Fruit fly (Drosophila melanogaster): Measurements from ENCODE around the gene Pus10.

The Pus10 gene

dm6 chr2L:136747-137709 is 18.1 kb downstream of the Pus10 start:
- TF ChIP-seq sug (tag; optimal IDR thresholded peaks at IDR 0.05), result peak; percentile 69
- TF ChIP-seq CG2202 (tag; optimal IDR thresholded peaks at IDR 0.05), result no peak
- peak; percentile 16 for TF ChIP-seq caup (GFP tag; optimal IDR thresholded peaks at IDR 0.05; ENCODE audit: severe bottlenecking)
- TF ChIP-seq CG17359 (tag; optimal IDR thresholded peaks at IDR 0.05), result no peak
- peak in 1 of 2 experiments; percentile 55 for TF ChIP-seq Hr78 (GFP tag; optimal IDR thresholded peaks at IDR 0.05)
- TF ChIP-seq cwo (GFP tag; optimal IDR thresholded peaks at IDR 0.05), result peak; percentile 35
- TF ChIP-seq gfzf (GFP tag; optimal IDR thresholded peaks at IDR 0.05), result no peak
- TF ChIP-seq CG7987 (GFP tag; optimal IDR thresholded peaks at IDR 0.05), result peak; percentile 79
- TF ChIP-seq gce (GFP tag; IDR thresholded peaks at IDR 0.05), result 0 out of 3 replicates have a peak, but pooled peaks have one; percentile 26
- TF ChIP-seq tna (GFP tag; IDR thresholded peaks at IDR 0.05; ENCODE audit: partially characterized antibody), result 0 out of 2 replicates have a peak, but pooled peaks have one; percentile 14
- peak; percentile 14; the same call in 1 of the 2 replicates for TF ChIP-seq CG3847 (GFP tag; IDR thresholded peaks at IDR 0.05)
- peak; percentile 64 for TF ChIP-seq sens (GFP tag)
- peak; percentile 82 for TF ChIP-seq mirr (GFP tag; optimal IDR thresholded peaks at IDR 0.05)
- peak; percentile 65 for TF ChIP-seq Ets65A (GFP tag)
- peak; percentile 67 for TF ChIP-seq grn (GFP tag; optimal IDR thresholded peaks at IDR 0.05)
- TF ChIP-seq CG1024 (GFP tag; IDR thresholded peaks at IDR 0.05), result 0 out of 2 replicates have a peak, but pooled peaks have one; percentile 9
- TF ChIP-seq CG14710 (tag; optimal IDR thresholded peaks at IDR 0.05), result no peak
- no peak for TF ChIP-seq Dbx (GFP tag; IDR thresholded peaks at IDR 0.05)
- 0 out of 3 replicates have a peak, but pooled peaks have one; percentile 13 for TF ChIP-seq dysf (GFP tag; IDR thresholded peaks at IDR 0.05)
- TF ChIP-seq Pdp1 (GFP tag; optimal IDR thresholded peaks at IDR 0.05), result peak in 1 of 2 experiments; percentile 71
- no peak for TF ChIP-seq Dp (GFP tag; optimal IDR thresholded peaks at IDR 0.05)
- 0 out of 2 replicates have a peak, but pooled peaks have one; percentile 22 for TF ChIP-seq CG5953 (GFP tag; IDR thresholded peaks at IDR 0.05)
- no peak for TF ChIP-seq CG6791 (GFP tag; IDR thresholded peaks at IDR 0.05; ENCODE audit: partially characterized antibody)
- TF ChIP-seq chinmo (GFP tag; IDR thresholded peaks at IDR 0.05; ENCODE audit: partially characterized antibody), result no peak
- 0 out of 3 replicates have a peak, but pooled peaks have one; percentile 58 for TF ChIP-seq so (GFP tag; IDR thresholded peaks at IDR 0.05)
- no peak for TF ChIP-seq tgo (GFP tag; IDR thresholded peaks at IDR 0.05)
- TF ChIP-seq Hmr (GFP tag; optimal IDR thresholded peaks at IDR 0.05), result peak; percentile 28
- peak; percentile 53 for TF ChIP-seq Med (GFP tag)
- no peak for TF ChIP-seq ash1 (GFP tag; optimal IDR thresholded peaks at IDR 0.05)
- TF ChIP-seq exex (tag; optimal IDR thresholded peaks at IDR 0.05), result peak; percentile 96
- TF ChIP-seq CG34376 (GFP tag; optimal IDR thresholded peaks at IDR 0.05), result peak; percentile 74
- no peak for TF ChIP-seq CkIIα-i1 (GFP tag; IDR thresholded peaks at IDR 0.05)
- peak; percentile 20 for TF ChIP-seq CG18599 (GFP tag; optimal IDR thresholded peaks at IDR 0.05)
- peak; percentile 81 for TF ChIP-seq CG12769 (tag; optimal IDR thresholded peaks at IDR 0.05)
- TF ChIP-seq lbe (GFP tag; optimal IDR thresholded peaks at IDR 0.05), result peak; percentile 9
- TF ChIP-seq sr (GFP tag; IDR thresholded peaks at IDR 0.05), result 0 out of 3 replicates have a peak, but pooled peaks have one; percentile 37
- peak; percentile 18 for TF ChIP-seq CG10543 (GFP tag; optimal IDR thresholded peaks at IDR 0.05)
- no peak for TF ChIP-seq CG12071 (GFP tag; optimal IDR thresholded peaks at IDR 0.05)

Data from whole organism, embryonic.